Fruit fly (Drosophila melanogaster) whole organism, wandering third instar larva: ENCODE results near the gene COX7AL2.

Experiments used
- Abd-B ChIP-seq: fragments of >200 bp; optimal IDR thresholded peaks from 2 replicates; lab custom pipeline; 2017; ENCODE audit warnings: missing biosample characterization, missing genetic modification characterization
- CG32264 ChIP-seq: fragments of 200-800 bp; sonication (Bioruptor generic); optimal IDR thresholded peaks from 2 replicates; lab custom pipeline; 2016; ENCODE audit warnings: missing biosample characterization, missing genetic modification characterization
- Dfd ChIP-seq: fragments of >200 bp; optimal IDR thresholded peaks from 2 replicates; lab custom pipeline; 2017; ENCODE audit warnings: missing biosample characterization, missing genetic modification characterization
- Dif ChIP-seq: fragments of 200-275, 200-300 bp; sonication (Bioruptor generic); optimal IDR thresholded peaks from 2 replicates; lab custom pipeline; 2018; ENCODE audit warnings: missing biosample characterization, missing genetic modification characterization; ENCODE audit not compliant: partially characterized antibody
- HLH106 ChIP-seq: fragments of 200-800 bp; optimal IDR thresholded peaks from 3 replicates; lab custom pipeline; 2019; ENCODE audit warnings: missing biosample characterization, mild to moderate bottlenecking, missing genetic modification characterization, moderate library complexity
- Hnf4 ChIP-seq: fragments of 200-800 bp; sonication (Bioruptor generic); optimal IDR thresholded peaks from 2 replicates; lab custom pipeline; 2016; ENCODE audit warnings: missing biosample characterization, mild to moderate bottlenecking, missing genetic modification characterization
- Hr83 ChIP-seq: fragments of 200-300 bp; sonication (Bioruptor generic); optimal IDR thresholded peaks from 2 replicates; lab custom pipeline; 2016; ENCODE audit warnings: missing biosample characterization, mild to moderate bottlenecking, missing genetic modification characterization, moderate library complexity; ENCODE audit not compliant: poor library complexity, severe bottlenecking
- Jra ChIP-seq: sonication (Bioruptor generic); optimal IDR thresholded peaks from 2 replicates; lab custom pipeline; 2016; ENCODE audit warnings: missing biosample characterization, missing genetic modification characterization
- Mio ChIP-seq: sonication (Bioruptor generic); optimal IDR thresholded peaks from 2 replicates; lab custom pipeline; 2016; ENCODE audit warnings: missing biosample characterization, missing genetic modification characterization
- N ChIP-seq: fragments of >200 bp; optimal IDR thresholded peaks from 2 replicates; lab custom pipeline; 2018; ENCODE audit warnings: missing biosample characterization, missing external identifiers, missing genetic modification characterization
- OdsH ChIP-seq: fragments of 200-800 bp; sonication (Bioruptor generic); optimal IDR thresholded peaks from 2 replicates; lab custom pipeline; 2016; ENCODE audit warnings: missing biosample characterization, mild to moderate bottlenecking, missing genetic modification characterization
- Rel ChIP-seq, 2 experiments: fragments of 200-800 bp; sonication (Bioruptor generic) in 1 of 2; optimal IDR thresholded peaks; 2 replicates in 1 of 2; 3 replicates in 1 of 2; lab custom pipeline; 2016 to 2019; ENCODE audit warnings: mild to moderate bottlenecking in 2 of 2, missing biosample characterization in 2 of 2, missing genetic modification characterization in 2 of 2, moderate library complexity in 1 of 2
- Sp1 ChIP-seq: fragments of 200-800 bp; sonication (Bioruptor generic); optimal IDR thresholded peaks from 3 replicates; lab custom pipeline; 2019; ENCODE audit warnings: missing biosample characterization, mild to moderate bottlenecking, missing genetic modification characterization, moderate library complexity
- Vsx2 ChIP-seq: fragments of 200-300, 225-300 bp; sonication (Bioruptor generic); optimal IDR thresholded peaks from 2 replicates; lab custom pipeline; 2018; ENCODE audit warnings: missing biosample characterization, missing genetic modification characterization; ENCODE audit not compliant: partially characterized antibody
- br ChIP-seq: fragments of 200-800 bp; sonication (Bioruptor generic); optimal IDR thresholded peaks from 2 replicates; lab custom pipeline; 2016; ENCODE audit warnings: missing biosample characterization, missing genetic modification characterization
- dl ChIP-seq, 2 experiments: fragments of 175-275, 200-275 bp in 1 of 2; fragments of 200-275 bp in 1 of 2; sonication (Bioruptor generic); optimal IDR thresholded peaks; lab custom pipeline; 2018; ENCODE audit warnings: mild to moderate bottlenecking in 2 of 2, missing biosample characterization in 2 of 2, missing genetic modification characterization in 2 of 2, moderate library complexity in 2 of 2; ENCODE audit not compliant: partially characterized antibody in 2 of 2, insufficient read depth in 1 of 2
- dmrt93B ChIP-seq: fragments of 200-800 bp; sonication (Bioruptor generic); optimal IDR thresholded peaks from 2 replicates; lab custom pipeline; 2018; ENCODE audit warnings: missing biosample characterization, mild to moderate bottlenecking, missing genetic modification characterization
- dsf ChIP-seq: sonication (Bioruptor generic); optimal IDR thresholded peaks from 2 replicates; lab custom pipeline; 2016; ENCODE audit warnings: missing biosample characterization, missing genetic modification characterization, borderline replicate concordance
- ey ChIP-seq: fragments of 200-800 bp; sonication (Bioruptor generic); optimal IDR thresholded peaks from 2 replicates; lab custom pipeline; 2016; ENCODE audit warnings: missing biosample characterization, missing genetic modification characterization
- foxo ChIP-seq, 2 experiments: fragments of 200-800 bp; sonication (Bioruptor generic); optimal IDR thresholded peaks; 2 replicates in 1 of 2; 3 replicates in 1 of 2; lab custom pipeline; 2016 to 2017; ENCODE audit warnings: missing biosample characterization in 2 of 2, missing genetic modification characterization in 2 of 2
- fru ChIP-seq: fragments of 200-800 bp; sonication (Bioruptor generic); optimal IDR thresholded peaks from 3 replicates; lab custom pipeline; 2016; ENCODE audit warnings: missing biosample characterization, mild to moderate bottlenecking, missing genetic modification characterization
- h ChIP-seq: fragments of 200-800 bp; sonication (Bioruptor generic); optimal IDR thresholded peaks from 3 replicates; lab custom pipeline; 2016; ENCODE audit warnings: missing biosample characterization, mild to moderate bottlenecking, missing genetic modification characterization
- jim ChIP-seq: fragments of 175-275, 200-325 bp; sonication (Bioruptor generic); optimal IDR thresholded peaks from 2 replicates; lab custom pipeline; 2016; ENCODE audit warnings: missing biosample characterization, mild to moderate bottlenecking, missing genetic modification characterization
- lola ChIP-seq: fragments of >200 bp; optimal IDR thresholded peaks from 2 replicates; lab custom pipeline; 2017; ENCODE audit warnings: missing biosample characterization, missing genetic modification characterization
- pan ChIP-seq: fragments of >200 bp; optimal IDR thresholded peaks from 2 replicates; lab custom pipeline; 2017
- psq ChIP-seq: fragments of 200-800 bp; sonication (Bioruptor generic); optimal IDR thresholded peaks from 3 replicates; lab custom pipeline; 2017; ENCODE audit warnings: missing biosample characterization, mild to moderate bottlenecking, missing genetic modification characterization, moderate library complexity
- rgr ChIP-seq: fragments of 200-800 bp; sonication (Bioruptor generic); optimal IDR thresholded peaks from 3 replicates; lab custom pipeline; 2016; ENCODE audit warnings: missing biosample characterization, mild to moderate bottlenecking, missing genetic modification characterization
- sage ChIP-seq: fragments of 200-800 bp; sonication (Bioruptor generic); optimal IDR thresholded peaks from 2 replicates; lab custom pipeline; 2016; ENCODE audit warnings: missing biosample characterization, mild to moderate bottlenecking, missing genetic modification characterization
- sv ChIP-seq: fragments of 200-800 bp; sonication (Bioruptor generic); optimal IDR thresholded peaks from 3 replicates; lab custom pipeline; 2016; ENCODE audit warnings: missing biosample characterization, missing genetic modification characterization
- tai ChIP-seq: sonication (Bioruptor generic); optimal IDR thresholded peaks from 2 replicates; lab custom pipeline; 2016; ENCODE audit warnings: missing biosample characterization, missing genetic modification characterization
- usp ChIP-seq: fragments of >200 bp; optimal IDR thresholded peaks from 2 replicates; lab custom pipeline; 2017; ENCODE audit warnings: missing biosample characterization, missing genetic modification characterization
- woc ChIP-seq: sonication (Bioruptor generic); optimal IDR thresholded peaks from 2 replicates; lab custom pipeline; 2016; ENCODE audit warnings: missing biosample characterization, mild to moderate bottlenecking, missing genetic modification characterization

Gene COX7AL2

dm6 chr2L:2178810-2179143 lies 18.9 kb downstream of the COX7AL2 start:
- no peak for TF ChIP-seq Dfd (GFP tag; lab: Kevin White, UChicago)
- TF ChIP-seq dl (GFP tag; optimal IDR thresholded peaks at IDR 0.05; lab: Kevin White, UChicago; ENCODE audit: insufficient read depth in 1 of 2, partially characterized antibody in 2 of 2) = no peak
- TF ChIP-seq dmrt93B = no peak
- no peak for TF ChIP-seq CG32264 (GFP tag; lab: Kevin White, UChicago)
- no peak for TF ChIP-seq pan
- no peak for TF ChIP-seq lola (GFP tag; lab: Kevin White, UChicago)
- TF ChIP-seq Rel (GFP tag; optimal IDR thresholded peaks at IDR 0.05; lab: Kevin White, UChicago) = no peak
- TF ChIP-seq Rel (tag; optimal IDR thresholded peaks at IDR 0.05; lab: Kevin White, UChicago) = no peak
- TF ChIP-seq Abd-B = no peak
- no peak for TF ChIP-seq h (GFP tag; lab: Kevin White, UChicago)
- no peak for TF ChIP-seq Hr83 (GFP tag; lab: Kevin White, UChicago)
- no peak for TF ChIP-seq usp (GFP tag; lab: Kevin White, UChicago)
- TF ChIP-seq dsf = no peak
- TF ChIP-seq ey (GFP tag; lab: Kevin White, UChicago) = peak; percentile 13
- no peak for TF ChIP-seq Sp1 (GFP tag; lab: Kevin White, UChicago)
- no peak for TF ChIP-seq rgr (GFP tag; lab: Kevin White, UChicago)
- TF ChIP-seq foxo (GFP tag; optimal IDR thresholded peaks at IDR 0.05; lab: Kevin White, UChicago) = peak; percentile 14 to 34
- no peak for TF ChIP-seq sv (GFP tag; lab: Kevin White, UChicago)

- peak; percentile 11 for TF ChIP-seq fru
- peak; percentile 54 for TF ChIP-seq Vsx2 (GFP tag; lab: Kevin White, UChicago)
- peak; percentile 59 for TF ChIP-seq rgr (GFP tag; lab: Kevin White, UChicago)
- TF ChIP-seq sage = no peak
- TF ChIP-seq CG32264 (GFP tag; lab: Kevin White, UChicago) = no peak
- no peak for TF ChIP-seq dsf
- no peak for TF ChIP-seq N (GFP tag; lab: Kevin White, UChicago)
- peak; percentile 95 for TF ChIP-seq psq (GFP tag; lab: Kevin White, UChicago)
- no peak for TF ChIP-seq usp (GFP tag; lab: Kevin White, UChicago)
- TF ChIP-seq HLH106 (tag; lab: Kevin White, UChicago) = peak; percentile 18
- peak; percentile 68 for TF ChIP-seq Dif
- TF ChIP-seq dl (GFP tag; optimal IDR thresholded peaks at IDR 0.05; lab: Kevin White, UChicago; ENCODE audit: insufficient read depth in 1 of 2, partially characterized antibody in 2 of 2) = peak in 1 of 2 experiments; percentile 74
- TF ChIP-seq Dfd (GFP tag; lab: Kevin White, UChicago) = peak; percentile 50
- no peak for TF ChIP-seq foxo (GFP tag; optimal IDR thresholded peaks at IDR 0.05; lab: Kevin White, UChicago)
- peak; percentile 4 for TF ChIP-seq Hnf4 (GFP tag; lab: Kevin White, UChicago)
- TF ChIP-seq Sp1 (GFP tag; lab: Kevin White, UChicago) = peak; percentile 67
- peak; percentile 50 for TF ChIP-seq h (GFP tag; lab: Kevin White, UChicago)
- peak; percentile 50 for TF ChIP-seq Hr83 (GFP tag; lab: Kevin White, UChicago)
- TF ChIP-seq Rel (GFP tag; optimal IDR thresholded peaks at IDR 0.05; lab: Kevin White, UChicago) = no peak
- TF ChIP-seq Rel (tag; optimal IDR thresholded peaks at IDR 0.05; lab: Kevin White, UChicago) = peak; percentile 63
These were observed 19.5 kb downstream of the COX7AL2 start, which contains the start of gene aop for dm6 chr2L:2177969-2178809. Gene aop, minus strand, starts transcription at chr2L:2178754.

- TF ChIP-seq Rel (GFP tag; optimal IDR thresholded peaks at IDR 0.05; lab: Kevin White, UChicago) (no peak), Rel (tag; optimal IDR thresholded peaks at IDR 0.05; lab: Kevin White, UChicago) (peak; percentile 55), tai (peak; percentile 29), CG32264 (GFP tag; lab: Kevin White, UChicago) (no peak), h (GFP tag; lab: Kevin White, UChicago) (peak; percentile 63), dmrt93B (peak; percentile 43), woc (GFP tag; lab: Kevin White, UChicago) (peak; percentile 59), Hr83 (GFP tag; lab: Kevin White, UChicago) (peak; percentile 15), OdsH (GFP tag; lab: Kevin White, UChicago) (peak; percentile 38), sage (no peak), dl (GFP tag; optimal IDR thresholded peaks at IDR 0.05; lab: Kevin White, UChicago; ENCODE audit: insufficient read depth in 1 of 2, partially characterized antibody in 2 of 2) (no peak), Hnf4 (GFP tag; lab: Kevin White, UChicago) (peak; percentile 38), dsf (no peak), fru (peak; percentile 74), Jra (GFP tag; lab: Kevin White, UChicago) (no peak), Dfd (GFP tag; lab: Kevin White, UChicago) (no peak), ey (GFP tag; lab: Kevin White, UChicago) (peak; percentile 52), rgr (GFP tag; lab: Kevin White, UChicago) (peak; percentile 65), Sp1 (GFP tag; lab: Kevin White, UChicago) (peak; percentile 31), jim (GFP tag; lab: Kevin White, UChicago) (no peak), foxo (GFP tag; optimal IDR thresholded peaks at IDR 0.05; lab: Kevin White, UChicago) (peak in 1 of 2 experiments; percentile 72), N (GFP tag; lab: Kevin White, UChicago) (no peak), HLH106 (tag; lab: Kevin White, UChicago) (peak; percentile 46), psq (GFP tag; lab: Kevin White, UChicago) (no peak), pan (no peak), Mio (GFP tag; lab: Kevin White, UChicago) (no peak), br (GFP tag; lab: Kevin White, UChicago) (peak; percentile 49), sv (GFP tag; lab: Kevin White, UChicago) (peak; percentile 45)
These were observed 20.3 kb downstream of the COX7AL2 start for dm6 chr2L:2177312-2177968.
